Worm (Caenorhabditis elegans) whole organism, mixed stage, embryonic: Measurements from ENCODE around the gene M02F4.1.
A peak's percentile ranks its signal among the peaks of the same experiment; 100 is the strongest.

ENCODE experiments used
- ces-1 ChIP-seq: fragments of 150-350 bp; optimal IDR thresholded peaks from 2 replicates; lab custom pipeline; 2014; ENCODE audit warnings: missing biosample characterization, missing genetic modification reagents, missing genetic modification characterization
- lin-13 ChIP-seq: fragments of 150-350 bp; optimal IDR thresholded peaks from 2 replicates; lab custom pipeline; 2014; ENCODE audit warnings: missing biosample characterization, missing genetic modification characterization
- lin-32 ChIP-seq: fragments of 200-800 bp; sonication (Bioruptor generic); optimal IDR thresholded peaks from 2 replicates; lab custom pipeline; 2018; ENCODE audit warnings: mild to moderate bottlenecking, missing genetic modification characterization, missing compliant biosample characterization
- lsy-2 ChIP-seq: fragments of 150-350 bp; optimal IDR thresholded peaks from 2 replicates; lab custom pipeline; 2014; ENCODE audit warnings: missing biosample characterization, missing genetic modification characterization
- mab-5 ChIP-seq: fragments of 150-350 bp; optimal IDR thresholded peaks from 2 replicates; lab custom pipeline; 2014; ENCODE audit warnings: missing biosample characterization, missing genetic modification characterization
- nhr-76 ChIP-seq: sonication (generic microtip); optimal IDR thresholded peaks from 2 replicates; lab custom pipeline; 2017; ENCODE audit warnings: missing biosample characterization, missing genetic modification characterization
- sptf-1 ChIP-seq: sonication (generic microtip); optimal IDR thresholded peaks from 2 replicates; lab custom pipeline; 2017; ENCODE audit warnings: mild to moderate bottlenecking, missing genetic modification characterization, moderate library complexity, missing compliant biosample characterization

- no peak for TF ChIP-seq nhr-76 (tag; lab: Kevin White, UChicago)
- TF ChIP-seq lin-32 (GFP tag; lab: Kevin White, UChicago), result no peak
- no peak for TF ChIP-seq lin-13 (tag; lab: Kevin White, UChicago)
- no peak for TF ChIP-seq lsy-2 (tag; lab: Kevin White, UChicago)
- no peak for TF ChIP-seq sptf-1 (tag; lab: Kevin White, UChicago)
- TF ChIP-seq ces-1, result peak; percentile 64
- no peak for TF ChIP-seq mab-5 (tag; lab: Kevin White, UChicago)
These were observed 5.3 kb downstream of the M02F4.1 start for ce11 chrX:3023552-3024183.
